Worm (Caenorhabditis elegans) whole organism, L4 larva: Measurements from ENCODE around the gene sqv-2.

ENCODE experiments used
- D1046.2 ChIP-seq: fragments of 200-800 bp; sonication (Bioruptor generic); IDR thresholded peaks from 2 replicates; pipeline ENCODE4 v1.3.6; 2022; ENCODE audit warnings: missing genetic modification characterization, missing compliant biosample characterization
- F26F4.8 ChIP-seq: fragments of 200-800 bp; sonication (Bioruptor generic); conservative IDR thresholded peaks from 2 replicates; pipeline ENCODE4 v1.3.6; 2022; ENCODE audit warnings: missing genetic modification characterization, missing compliant biosample characterization
- F44E2.7 ChIP-seq: fragments of 200-800 bp; sonication (Bioruptor generic); IDR thresholded peaks from 2 replicates; pipeline ENCODE4 v2.1.2; 2022; ENCODE audit warnings: missing genetic modification characterization, missing compliant biosample characterization
- Y48G9A.11 ChIP-seq: fragments of 200-800 bp; sonication (Bioruptor generic); IDR thresholded peaks from 2 replicates; pipeline ENCODE4 v1.3.6; 2022; ENCODE audit warnings: missing genetic modification reagents, missing genetic modification characterization, missing compliant biosample characterization
- Y5F2A.4 ChIP-seq: fragments of 200-800 bp; sonication (Bioruptor generic); optimal IDR thresholded peaks from 2 replicates; lab custom pipeline; 2018; ENCODE audit warnings: mild to moderate bottlenecking, missing genetic modification characterization, missing compliant biosample characterization
- Y75B8A.6 ChIP-seq: fragments of 200-800 bp; sonication (Bioruptor generic); IDR thresholded peaks from 2 replicates; pipeline ENCODE4 v1.3.6; 2022; ENCODE audit warnings: missing genetic modification reagents, missing genetic modification characterization, missing compliant biosample characterization
- aha-1 ChIP-seq: fragments of 150-350 bp; peaks from one replicate; lab custom pipeline; 2014; ENCODE audit warnings: missing biosample characterization, missing genetic modification characterization
- arid-1 ChIP-seq: fragments of 200-800 bp; sonication (Bioruptor generic); conservative IDR thresholded peaks from 2 replicates; pipeline ENCODE4 v1.3.6; 2022; ENCODE audit warnings: missing genetic modification reagents, missing genetic modification characterization, missing compliant biosample characterization
- ceh-20 ChIP-seq: fragments of 200-800 bp; sonication (Bioruptor generic); IDR thresholded peaks from 2 replicates; pipeline ENCODE4 v1.3.6; 2022; ENCODE audit warnings: missing genetic modification reagents, missing genetic modification characterization, missing compliant biosample characterization
- ceh-28 ChIP-seq: fragments of 150-350 bp; optimal IDR thresholded peaks from 2 replicates; lab custom pipeline; 2014; ENCODE audit warnings: missing biosample characterization, missing genetic modification reagents, missing genetic modification characterization
- ceh-62 ChIP-seq: sonication (generic microtip); optimal IDR thresholded peaks from 2 replicates; lab custom pipeline; 2017; ENCODE audit warnings: missing biosample characterization, missing genetic modification characterization
- daf-12 ChIP-seq: fragments of 150-350 bp; optimal IDR thresholded peaks from 2 replicates; lab custom pipeline; 2014; ENCODE audit warnings: missing biosample characterization, missing genetic modification reagents, missing genetic modification characterization
- daf-8 ChIP-seq: fragments of 200-800 bp; sonication (Bioruptor generic); IDR thresholded peaks from 2 replicates; pipeline ENCODE4 v1.3.6; 2022; ENCODE audit warnings: missing genetic modification characterization, missing compliant biosample characterization
- dpl-1 ChIP-seq: fragments of 150-350 bp; optimal IDR thresholded peaks from 2 replicates; lab custom pipeline; 2014; ENCODE audit warnings: missing biosample characterization, missing genetic modification reagents, missing genetic modification characterization
- hlh-11 ChIP-seq: fragments of 200-800 bp; sonication (Bioruptor generic); optimal IDR thresholded peaks from 2 replicates; lab custom pipeline; 2018; ENCODE audit warnings: mild to moderate bottlenecking, missing genetic modification characterization, missing compliant biosample characterization
- hlh-30 ChIP-seq: sonication (generic microtip); optimal IDR thresholded peaks from 2 replicates; lab custom pipeline; 2017; ENCODE audit warnings: antibody characterized with exemption, mild to moderate bottlenecking, missing genetic modification characterization, missing compliant biosample characterization; ENCODE audit not compliant: insufficient read depth
- lin-38 ChIP-seq: fragments of 200-800 bp; sonication (Bioruptor generic); IDR thresholded peaks from 2 replicates; pipeline ENCODE4 v1.3.6; 2022; ENCODE audit warnings: missing genetic modification reagents, missing genetic modification characterization, missing compliant biosample characterization
- lin-39 ChIP-seq: fragments of 150-350 bp; optimal IDR thresholded peaks from 2 replicates; lab custom pipeline; 2014; ENCODE audit warnings: missing biosample characterization, missing genetic modification reagents, missing genetic modification characterization
- lsy-2 ChIP-seq, 2 experiments: fragments of 150-350 bp in 1 of 2; sonication (generic microtip) in 1 of 2; optimal IDR thresholded peaks; 2 replicates each; lab custom pipeline; 2014 to 2017; ENCODE audit warnings: missing biosample characterization in 2 of 2, missing genetic modification characterization in 2 of 2
- mdl-1 ChIP-seq, 2 experiments: fragments of 150-350 bp in 1 of 2; sonication (generic microtip) in 1 of 2; optimal IDR thresholded peaks; 2 replicates each; lab custom pipeline; 2014 to 2017; ENCODE audit warnings: missing biosample characterization in 2 of 2, missing genetic modification characterization in 2 of 2
- mxl-2 ChIP-seq: fragments of 200-800 bp; sonication (Bioruptor generic); conservative IDR thresholded peaks from 2 replicates; pipeline ENCODE4 v1.3.6; 2022; ENCODE audit warnings: missing genetic modification reagents, missing genetic modification characterization, missing compliant biosample characterization
- mxl-3 ChIP-seq: fragments of 200-800 bp; sonication (Bioruptor generic); optimal IDR thresholded peaks from 2 replicates; lab custom pipeline; 2018; ENCODE audit warnings: mild to moderate bottlenecking, missing genetic modification characterization, missing compliant biosample characterization
- nhr-10 ChIP-seq: fragments of 150-350 bp; optimal IDR thresholded peaks from 2 replicates; lab custom pipeline; 2014; ENCODE audit warnings: missing biosample characterization, missing genetic modification characterization
- nhr-102 ChIP-seq: sonication (generic microtip); optimal IDR thresholded peaks from 2 replicates; lab custom pipeline; 2016; ENCODE audit warnings: mild to moderate bottlenecking, missing genetic modification characterization, moderate library complexity, missing compliant biosample characterization
- nhr-237 ChIP-seq: sonication (generic microtip); optimal IDR thresholded peaks from 2 replicates; lab custom pipeline; 2017; ENCODE audit warnings: missing biosample characterization, missing genetic modification characterization
- nhr-28 ChIP-seq: fragments of 150-350 bp; optimal IDR thresholded peaks from 2 replicates; lab custom pipeline; 2014; ENCODE audit warnings: missing biosample characterization, missing genetic modification characterization
- nhr-41 ChIP-seq: fragments of 200-800 bp; sonication (Bioruptor generic); IDR thresholded peaks from 2 replicates; pipeline ENCODE4 v1.3.6; 2022; ENCODE audit warnings: missing genetic modification reagents, missing genetic modification characterization, missing compliant biosample characterization
- nhr-48 ChIP-seq: sonication (generic microtip); optimal IDR thresholded peaks from 2 replicates; lab custom pipeline; 2016; ENCODE audit warnings: mild to moderate bottlenecking, missing genetic modification characterization, missing compliant biosample characterization
- pha-4 ChIP-seq, 2 experiments: fragments of 150-350 bp in 1 of 2; fragments of 200-800 bp in 1 of 2; sonication (Bioruptor generic) in 1 of 2; IDR thresholded peaks in 1 of 2; optimal IDR thresholded peaks in 1 of 2; 2 replicates each; pipeline versions ENCODE4 v1.3.6 to Lab custom; 2014 to 2022; ENCODE audit warnings: missing genetic modification characterization in 2 of 2, missing genetic modification reagents in 2 of 2, missing biosample characterization in 1 of 2, missing compliant biosample characterization in 1 of 2
- php-3 ChIP-seq: fragments of 200-800 bp; sonication (Bioruptor generic); IDR thresholded peaks from 2 replicates; pipeline ENCODE4 v1.3.6; 2022; ENCODE audit warnings: missing genetic modification reagents, missing genetic modification characterization, missing compliant biosample characterization
- sdz-12 ChIP-seq: fragments of 200-800 bp; sonication (Bioruptor generic); optimal IDR thresholded peaks from 2 replicates; lab custom pipeline; 2018; ENCODE audit warnings: mild to moderate bottlenecking, missing genetic modification characterization, missing compliant biosample characterization
- set-16 ChIP-seq: fragments of 200-800 bp; sonication (Bioruptor generic); IDR thresholded peaks from 2 replicates; pipeline ENCODE4 v1.3.6; 2022; ENCODE audit warnings: missing genetic modification reagents, missing genetic modification characterization, missing compliant biosample characterization
- snpc-4 ChIP-seq: fragments of 150-350 bp; optimal IDR thresholded peaks from 2 replicates; lab custom pipeline; 2014; ENCODE audit warnings: missing biosample characterization, missing genetic modification characterization
- vab-7 ChIP-seq: fragments of 200-800 bp; sonication (Bioruptor generic); IDR thresholded peaks from 2 replicates; pipeline ENCODE4 v1.3.6; 2022; ENCODE audit warnings: missing genetic modification reagents, missing genetic modification characterization, missing compliant biosample characterization
- zfp-2 ChIP-seq: sonication (generic microtip); optimal IDR thresholded peaks from 2 replicates; lab custom pipeline; 2016; ENCODE audit warnings: mild to moderate bottlenecking, missing genetic modification characterization, missing compliant biosample characterization

Gene sqv-2

DNA sequence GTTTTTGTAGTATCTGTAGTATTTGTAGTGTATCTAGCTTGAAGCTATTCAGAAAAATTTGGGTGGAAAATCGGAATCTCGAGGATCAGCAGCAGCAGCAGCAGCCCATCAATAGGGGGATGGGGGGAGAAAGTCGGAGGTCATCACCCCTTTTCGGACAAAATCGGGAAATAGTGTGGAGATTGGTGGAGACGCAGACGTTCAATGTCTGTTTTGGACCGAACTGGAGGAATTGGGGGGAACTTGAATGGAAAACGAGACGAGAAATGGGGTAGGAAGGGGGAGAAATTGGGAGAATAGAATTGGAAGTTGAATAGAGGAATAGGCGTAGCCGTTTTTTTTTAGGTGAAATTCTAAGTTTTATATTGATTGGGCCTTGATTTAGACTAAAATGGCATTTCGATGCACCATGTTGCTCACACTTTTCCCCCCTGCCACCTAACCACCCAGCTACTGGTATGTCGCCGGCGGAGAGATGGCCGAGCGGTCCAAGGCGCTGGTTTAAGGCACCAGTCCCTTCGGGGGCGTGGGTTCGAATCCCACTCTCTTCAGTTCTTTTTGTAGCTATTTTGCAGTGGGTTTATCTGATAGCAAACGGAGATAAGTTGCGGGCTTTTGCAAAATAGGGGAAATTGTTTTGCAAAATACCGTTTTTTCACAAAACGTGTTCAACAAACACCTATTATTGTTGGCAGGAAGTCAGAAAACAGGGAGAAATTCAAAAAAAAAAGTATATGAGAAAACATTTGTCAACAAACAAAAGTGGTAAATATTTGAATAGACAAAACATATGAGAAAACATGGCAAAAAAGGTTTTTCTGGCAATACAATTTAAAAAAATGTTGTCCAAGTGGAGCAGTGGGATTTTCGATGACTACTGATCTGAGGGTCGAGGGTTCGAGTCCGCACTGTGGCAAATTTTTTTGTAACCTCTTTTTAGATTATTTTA is 34.0 kb downstream of the sqv-2 start (continued):
- TF ChIP-seq pha-4 (GFP tag; IDR thresholded peaks at IDR 0.05; lab: Robert Waterston, UW) (peak; percentile 65; the same call in 1 of the 2 replicates), pha-4 (tag; optimal IDR thresholded peaks at IDR 0.05; lab: Kevin White, UChicago) (no peak), daf-8 (GFP tag; lab: Robert Waterston, UW) (no peak), hlh-30 (tag; lab: Kevin White, UChicago) (no peak), lin-39 (tag; lab: Kevin White, UChicago) (no peak), hlh-11 (tag; lab: Kevin White, UChicago) (peak; percentile 1), nhr-41 (GFP tag; lab: Robert Waterston, UW) (no peak), lsy-2 (tag; optimal IDR thresholded peaks at IDR 0.05; lab: Kevin White, UChicago) (no peak), ceh-20 (GFP tag; lab: Robert Waterston, UW) (no peak), dpl-1 (no peak), daf-12 (tag; lab: Kevin White, UChicago) (no peak), nhr-237 (tag; lab: Kevin White, UChicago) (no peak), php-3 (GFP tag; lab: Robert Waterston, UW) (0 out of 2 replicates have a peak, but pooled peaks have one; percentile 30), nhr-48 (tag; lab: Kevin White, UChicago) (no peak), ceh-28 (tag; lab: Kevin White, UChicago) (no peak), F26F4.8 (GFP tag; lab: Robert Waterston, UW) (peak; percentile 53; the same call in 1 of the 2 replicates)

DNA sequence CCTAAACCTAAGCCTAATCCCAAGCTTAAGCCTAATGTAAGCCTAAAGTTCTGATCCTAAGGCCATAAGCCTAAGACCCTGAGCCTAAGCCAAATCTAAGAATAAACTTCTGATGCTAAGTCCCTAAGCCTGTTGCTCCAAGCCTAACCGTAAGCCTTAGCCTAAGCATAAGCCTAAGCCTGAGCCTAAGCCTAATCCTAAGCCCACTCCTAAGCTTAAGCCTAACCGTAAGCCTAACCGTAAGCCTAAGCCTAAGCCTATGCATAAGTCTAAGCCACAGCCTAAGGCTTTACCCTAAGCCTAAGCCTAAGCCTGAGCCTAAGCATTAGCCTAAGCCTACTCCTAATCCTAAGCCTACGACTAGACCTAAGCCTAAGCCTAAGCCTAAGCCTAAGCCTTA is 34.9 kb downstream of the sqv-2 start:
- TF ChIP-seq Y48G9A.11 (GFP tag; lab: Robert Waterston, UW), result no peak
- TF ChIP-seq mdl-1 (tag; optimal IDR thresholded peaks at IDR 0.05; lab: Kevin White, UChicago), result no peak
- no peak for TF ChIP-seq zfp-2 (tag; lab: Kevin White, UChicago)
- no peak for TF ChIP-seq nhr-48 (tag; lab: Kevin White, UChicago)
- TF ChIP-seq Y75B8A.6 (GFP tag; lab: Robert Waterston, UW), result no peak
- TF ChIP-seq mxl-2 (GFP tag; lab: Robert Waterston, UW), result no peak
- TF ChIP-seq Y5F2A.4 (GFP tag; lab: Kevin White, UChicago), result no peak
- TF ChIP-seq lsy-2 (tag; optimal IDR thresholded peaks at IDR 0.05; lab: Kevin White, UChicago), result no peak
- no peak for TF ChIP-seq set-16 (GFP tag; lab: Robert Waterston, UW)
- TF ChIP-seq ceh-62 (tag; lab: Kevin White, UChicago), result no peak
- TF ChIP-seq nhr-10 (tag; lab: Kevin White, UChicago), result no peak
- no peak for TF ChIP-seq daf-12 (tag; lab: Kevin White, UChicago)
- no peak for TF ChIP-seq snpc-4 (tag; lab: Kevin White, UChicago)
- TF ChIP-seq nhr-102, result no peak
- no peak for TF ChIP-seq lin-38
- no peak for TF ChIP-seq F44E2.7
- no peak for TF ChIP-seq nhr-237 (tag; lab: Kevin White, UChicago)
- TF ChIP-seq, all 104 proteins: peak for 0

- TF ChIP-seq nhr-28 (peak; percentile 57), arid-1 (GFP tag; lab: Robert Waterston, UW) (no peak), hlh-30 (tag; lab: Kevin White, UChicago) (peak; percentile 17)
These were observed 35.3 kb downstream of the sqv-2 start for ce11 chrII:2858851-2859250.

- TF ChIP-seq nhr-41 (GFP tag; lab: Robert Waterston, UW), result peak; percentile 22; the same call in 1 of the 2 replicates
- peak; percentile 4 for TF ChIP-seq mxl-3 (GFP tag; lab: Kevin White, UChicago)
- no peak for TF ChIP-seq dpl-1
- peak; percentile 40 for TF ChIP-seq hlh-11 (tag; lab: Kevin White, UChicago)
- TF ChIP-seq mdl-1 (tag; optimal IDR thresholded peaks at IDR 0.05; lab: Kevin White, UChicago), result peak in 1 of 2 experiments; percentile 15
- peak; percentile 28 for TF ChIP-seq aha-1 (tag; lab: Kevin White, UChicago)
- TF ChIP-seq nhr-48 (tag; lab: Kevin White, UChicago), result peak; percentile 58
- peak; percentile 98 for TF ChIP-seq nhr-28
- TF ChIP-seq D1046.2 (GFP tag; lab: Robert Waterston, UW), result no peak
- no peak for TF ChIP-seq vab-7
- no peak for TF ChIP-seq sdz-12
These were observed 36.6 kb downstream of the sqv-2 start for ce11 chrII:2857559-2857958.
